Fruit fly (Drosophila melanogaster) Kc167 (cell line): ENCODE results near the gene Naam.

Experiments used
- Myc ChIP-seq: fragments of >200 bp; optimal IDR thresholded peaks from 2 replicates; lab custom pipeline; 2017; ENCODE audit warnings: missing external identifiers
- h ChIP-seq: fragments of >200 bp; optimal IDR thresholded peaks from 3 replicates; lab custom pipeline; 2018; ENCODE audit warnings: missing external identifiers
- psq ChIP-seq: fragments of >200 bp; optimal IDR thresholded peaks from 2 replicates; lab custom pipeline; 2017; ENCODE audit warnings: missing external identifiers

dm6 chr3R:19725584-19725983 is 54.3 kb downstream of the Naam start:
- TF ChIP-seq h (lab: Kevin White, UChicago): no peak
- TF ChIP-seq Myc (lab: Kevin White, UChicago): no peak
- TF ChIP-seq psq (lab: Kevin White, UChicago): no peak
